Fruit fly (Drosophila melanogaster): ENCODE results near the gene CG43235.

CG43235 gene

dm6 chr2L:7702383-7703188 lies 9.8 kb downstream of the CG43235 start, which contains the start of gene Tep3 (continued):
- TF ChIP-seq sd (tag; optimal IDR thresholded peaks at IDR 0.05): peak; percentile 31
- TF ChIP-seq Jarid2 (GFP tag; optimal IDR thresholded peaks at IDR 0.05): peak; percentile 55
- TF ChIP-seq CTCF (GFP tag; optimal IDR thresholded peaks at IDR 0.05): peak; percentile 61
- TF ChIP-seq Bteb2 (GFP tag; optimal IDR thresholded peaks at IDR 0.05): peak; percentile 15
- peak; percentile 4 for TF ChIP-seq Side (GFP tag; optimal IDR thresholded peaks at IDR 0.05)
- peak; percentile 37 for TF ChIP-seq CoRest (tag; optimal IDR thresholded peaks at IDR 0.05)
- peak; percentile 9 for TF ChIP-seq Ets65A (GFP tag)
- peak; percentile 10 for TF ChIP-seq HmgZ (tag; optimal IDR thresholded peaks at IDR 0.05)
- no peak for TF ChIP-seq sc (optimal IDR thresholded peaks at IDR 0.05)
- TF ChIP-seq sc (GFP tag; optimal IDR thresholded peaks at IDR 0.05): no peak
- peak; percentile 29 for TF ChIP-seq gfzf (GFP tag; optimal IDR thresholded peaks at IDR 0.05)
- peak; percentile 35 for TF ChIP-seq al (GFP tag; IDR thresholded peaks at IDR 0.05)
- TF ChIP-seq chn (GFP tag; optimal IDR thresholded peaks at IDR 0.05): peak; percentile 24
- peak; percentile 37 for TF ChIP-seq CG1832 (GFP tag; optimal IDR thresholded peaks at IDR 0.05)
- no peak for TF ChIP-seq run (tag; optimal IDR thresholded peaks at IDR 0.05)
- TF ChIP-seq bab2 (GFP tag; optimal IDR thresholded peaks at IDR 0.05): peak; percentile 24
- no peak for TF ChIP-seq Dad (GFP tag; optimal IDR thresholded peaks at IDR 0.05)
- no peak for TF ChIP-seq Atf-2 (GFP tag; optimal IDR thresholded peaks at IDR 0.05)
- peak; percentile 32 for TF ChIP-seq pita (GFP tag; optimal IDR thresholded peaks at IDR 0.05)
- 0 out of 2 replicates have a peak, but pooled peaks have one; percentile 15 for TF ChIP-seq CG10366 (GFP tag; IDR thresholded peaks at IDR 0.05)
- TF ChIP-seq CG2120 (GFP tag; optimal IDR thresholded peaks at IDR 0.05): peak; percentile 74
- TF ChIP-seq CG10959 (GFP tag; IDR thresholded peaks at IDR 0.05): no peak
- TF ChIP-seq Fer3 (tag; optimal IDR thresholded peaks at IDR 0.05): peak; percentile 33
- no peak for TF ChIP-seq H15 (GFP tag; IDR thresholded peaks at IDR 0.05)
- TF ChIP-seq maf-S (GFP tag; optimal IDR thresholded peaks at IDR 0.05): peak; percentile 10
- TF ChIP-seq CG10543 (GFP tag; optimal IDR thresholded peaks at IDR 0.05): peak; percentile 9
- TF ChIP-seq CG32532 (GFP tag; IDR thresholded peaks at IDR 0.05): peak; percentile 62
- peak; percentile 57 for TF ChIP-seq CG13894 (tag; optimal IDR thresholded peaks at IDR 0.05)
- no peak for TF ChIP-seq Trl (optimal IDR thresholded peaks at IDR 0.05)
- peak; percentile 2 for TF ChIP-seq Trl (GFP tag; optimal IDR thresholded peaks at IDR 0.05)
- peak; percentile 20 for TF ChIP-seq Antp (GFP tag; optimal IDR thresholded peaks at IDR 0.05)
- TF ChIP-seq CHES-1-like (GFP tag; optimal IDR thresholded peaks at IDR 0.05): peak; percentile 32
- TF ChIP-seq CG4854 (GFP tag; optimal IDR thresholded peaks at IDR 0.05): peak; percentile 19
- TF ChIP-seq CG9817 (tag; optimal IDR thresholded peaks at IDR 0.05): peak; percentile 14
- TF ChIP-seq trem (tag; optimal IDR thresholded peaks at IDR 0.05): no peak
- TF ChIP-seq pzg (GFP tag; optimal IDR thresholded peaks at IDR 0.05): peak; percentile 8
- TF ChIP-seq Hsf (GFP tag; optimal IDR thresholded peaks at IDR 0.05): peak; percentile 52
- peak; percentile 19 for TF ChIP-seq CG9727 (GFP tag; optimal IDR thresholded peaks at IDR 0.05)
- TF ChIP-seq CG15514 (GFP tag; optimal IDR thresholded peaks at IDR 0.05): peak; percentile 33
- TF ChIP-seq Med (GFP tag): peak; percentile 92
- peak; percentile 15 for TF ChIP-seq caup (GFP tag; optimal IDR thresholded peaks at IDR 0.05; ENCODE audit: severe bottlenecking)
- TF ChIP-seq CG18476 (GFP tag; optimal IDR thresholded peaks at IDR 0.05): no peak
- TF ChIP-seq sug (tag; optimal IDR thresholded peaks at IDR 0.05): peak; percentile 6
- peak; percentile 99 for TF ChIP-seq CG8359 (GFP tag; optimal IDR thresholded peaks at IDR 0.05; ENCODE audit: borderline replicate concordance)
- peak; percentile 53 for TF ChIP-seq gem (tag; optimal IDR thresholded peaks at IDR 0.05)
- peak; percentile 50 for TF ChIP-seq PHDP (tag; optimal IDR thresholded peaks at IDR 0.05)
- no peak for TF ChIP-seq Mes4 (GFP tag; optimal IDR thresholded peaks at IDR 0.05)
- TF ChIP-seq CG3847 (GFP tag; IDR thresholded peaks at IDR 0.05): 0 out of 2 replicates have a peak, but pooled peaks have one; percentile 19
- peak; percentile 80 for TF ChIP-seq sens (GFP tag)
- peak; percentile 24; the same call in 1 of the 2 replicates for TF ChIP-seq Ptx1 (GFP tag; IDR thresholded peaks at IDR 0.05)
